Fruit fly (Drosophila melanogaster): Measurements from ENCODE around the gene Irk3.

- TF ChIP-seq BtbVII (GFP tag; optimal IDR thresholded peaks at IDR 0.05) (peak; percentile 27), yki (optimal IDR thresholded peaks at IDR 0.05) (no peak), CG8944 (GFP tag; optimal IDR thresholded peaks at IDR 0.05) (peak; percentile 52), insv (GFP tag; optimal IDR thresholded peaks at IDR 0.05) (no peak), ase (GFP tag; IDR thresholded peaks at IDR 0.05) (0 out of 3 replicates have a peak, but pooled peaks have one; percentile 62), pan (optimal IDR thresholded peaks at IDR 0.05) (no peak), pan (GFP tag; optimal IDR thresholded peaks at IDR 0.05 in 1 of 2, IDR thresholded peaks at IDR 0.05 in 1 of 2) (peak in 1 of 2 experiments; percentile 78), CG7786 (GFP tag; optimal IDR thresholded peaks at IDR 0.05) (peak; percentile 20), eve (GFP tag; optimal IDR thresholded peaks at IDR 0.05) (no peak), Abd-B (GFP tag; optimal IDR thresholded peaks at IDR 0.05) (no peak), jing (GFP tag; optimal IDR thresholded peaks at IDR 0.05) (peak; percentile 5), Gug (GFP tag; IDR thresholded peaks at IDR 0.05) (peak; percentile 66; the same call in 3 of the 4 replicates)
Observed at dm6 chr2L:18693877-18694723, 19.4 kb downstream of the Irk3 start.

Measured in whole organism, embryonic.